Fruit fly (Drosophila melanogaster): ENCODE measurements around the gene CG3308.

dm6 chr3R:21223453-21224057, 50.1 kb downstream of the CG3308 start, which contains the start of the genes CG3337 and Nelf-A:
- peak; percentile 35 for TF ChIP-seq psq (GFP tag; optimal IDR thresholded peaks at IDR 0.05)
- no peak for TF ChIP-seq pan (optimal IDR thresholded peaks at IDR 0.05)
- TF ChIP-seq N (GFP tag; optimal IDR thresholded peaks at IDR 0.05) = peak; percentile 48
